Worm (Caenorhabditis elegans) whole organism, L3 larva: ENCODE data around the gene F56B3.6.
"Not testable (repeated sequence)": the region's sequence is repeated elsewhere in the genome, so short reads cannot be mapped to it uniquely, and the experiment has no call there.

Experiments
- R02D3.7 ChIP-seq: fragments of 150-350 bp; optimal IDR thresholded peaks from 2 replicates; lab custom pipeline; 2014; ENCODE audit warnings: missing biosample characterization, missing genetic modification characterization
- ZK546.5 ChIP-seq: sonication (generic microtip); optimal IDR thresholded peaks from 2 replicates; lab custom pipeline; 2017; ENCODE audit warnings: missing biosample characterization, missing genetic modification characterization
- ama-1 ChIP-seq: fragments of 150-350 bp; optimal IDR thresholded peaks from 2 replicates; lab custom pipeline; 2018
- ceh-16 ChIP-seq: sonication (generic microtip); optimal IDR thresholded peaks from 2 replicates; lab custom pipeline; 2017; ENCODE audit warnings: missing biosample characterization, missing genetic modification characterization
- ceh-28 ChIP-seq: fragments of 150-350 bp; optimal IDR thresholded peaks from 2 replicates; lab custom pipeline; 2014; ENCODE audit warnings: missing biosample characterization, missing genetic modification reagents, missing genetic modification characterization
- ceh-82 ChIP-seq: fragments of 150-350 bp; optimal IDR thresholded peaks from 2 replicates; lab custom pipeline; 2014; ENCODE audit warnings: missing biosample characterization, missing genetic modification characterization
- daf-12 ChIP-seq: fragments of 150-350 bp; optimal IDR thresholded peaks from 2 replicates; lab custom pipeline; 2014; ENCODE audit warnings: missing biosample characterization, missing genetic modification reagents, missing genetic modification characterization
- egl-27 ChIP-seq: sonication (generic microtip); optimal IDR thresholded peaks from 4 replicates; lab custom pipeline; 2017; ENCODE audit warnings: missing biosample characterization, missing genetic modification reagents, missing genetic modification characterization
- elt-1 ChIP-seq: fragments of 150-350 bp; optimal IDR thresholded peaks from 2 replicates; lab custom pipeline; 2014; ENCODE audit warnings: missing biosample characterization, missing genetic modification characterization
- eor-1 ChIP-seq, 2 experiments: fragments of 150-350 bp; optimal IDR thresholded peaks; 2 replicates each; lab custom pipeline; 2014 to 2018; ENCODE audit warnings: missing biosample characterization in 2 of 2, missing genetic modification characterization in 2 of 2
- hmg-11 ChIP-seq: sonication (generic microtip); optimal IDR thresholded peaks from 2 replicates; lab custom pipeline; 2016; ENCODE audit warnings: missing genetic modification characterization, missing compliant biosample characterization
- jun-1 ChIP-seq: fragments of 150-350 bp; optimal IDR thresholded peaks from 2 replicates; lab custom pipeline; 2014; ENCODE audit warnings: missing biosample characterization, missing genetic modification reagents, missing genetic modification characterization
- lin-15B ChIP-seq: fragments of 150-350 bp; optimal IDR thresholded peaks from 2 replicates; lab custom pipeline; 2014; ENCODE audit warnings: missing biosample characterization, missing genetic modification characterization
- lin-39 ChIP-seq: fragments of 150-350 bp; optimal IDR thresholded peaks from 2 replicates; lab custom pipeline; 2018; ENCODE audit warnings: missing biosample characterization, missing genetic modification reagents, missing genetic modification characterization
- lsy-12 ChIP-seq: sonication (generic microtip); optimal IDR thresholded peaks from 2 replicates; lab custom pipeline; 2016; ENCODE audit warnings: mild to moderate bottlenecking, missing genetic modification characterization, missing compliant biosample characterization
- mdl-1 ChIP-seq: fragments of 150-350 bp; optimal IDR thresholded peaks from 2 replicates; lab custom pipeline; 2014; ENCODE audit warnings: missing biosample characterization, missing genetic modification characterization
- mml-1 ChIP-seq: fragments of 150-350 bp; sonication (generic microtip); optimal IDR thresholded peaks from 3 replicates; lab custom pipeline; 2014; ENCODE audit warnings: missing biosample characterization, missing genetic modification characterization
- nfya-1 ChIP-seq: sonication (generic microtip); optimal IDR thresholded peaks from 2 replicates; lab custom pipeline; 2017; ENCODE audit warnings: missing genetic modification characterization, mild to moderate bottlenecking, missing compliant biosample characterization, antibody characterized with exemption, moderate library complexity; ENCODE audit not compliant: insufficient read depth
- nhr-11 ChIP-seq: fragments of 150-350 bp; optimal IDR thresholded peaks from 2 replicates; lab custom pipeline; 2014; ENCODE audit warnings: missing biosample characterization, missing genetic modification characterization
- nhr-12 ChIP-seq: fragments of 150-350 bp; optimal IDR thresholded peaks from 2 replicates; lab custom pipeline; 2014; ENCODE audit warnings: missing biosample characterization, missing genetic modification characterization
- nhr-23 ChIP-seq: fragments of 150-350 bp; optimal IDR thresholded peaks from 2 replicates; lab custom pipeline; 2014; ENCODE audit warnings: missing biosample characterization, missing genetic modification reagents, missing genetic modification characterization
- nhr-237 ChIP-seq: fragments of 150-350 bp; optimal IDR thresholded peaks from 2 replicates; lab custom pipeline; 2014; ENCODE audit warnings: missing biosample characterization, missing genetic modification characterization
- nhr-25 ChIP-seq: sonication (generic microtip); optimal IDR thresholded peaks from 2 replicates; lab custom pipeline; 2017; ENCODE audit warnings: missing biosample characterization, missing genetic modification characterization
- nhr-43 ChIP-seq: sonication (generic microtip); optimal IDR thresholded peaks from 2 replicates; lab custom pipeline; 2016; ENCODE audit warnings: mild to moderate bottlenecking, missing genetic modification characterization, missing compliant biosample characterization; ENCODE audit not compliant: poor library complexity, severe bottlenecking
- pha-4 ChIP-seq: fragments of 150-350 bp; optimal IDR thresholded peaks from 2 replicates; lab custom pipeline; 2014; ENCODE audit warnings: missing biosample characterization, missing genetic modification reagents, missing genetic modification characterization
- pqm-1 ChIP-seq: fragments of 150-350 bp; optimal IDR thresholded peaks from 2 replicates; lab custom pipeline; 2017; ENCODE audit warnings: missing biosample characterization, missing genetic modification characterization, inconsistent platforms
- sea-2 ChIP-seq: fragments of 150-350 bp; sonication (generic microtip); optimal IDR thresholded peaks from 4 replicates; lab custom pipeline; 2014; ENCODE audit warnings: missing biosample characterization, missing genetic modification reagents, missing genetic modification characterization
- snpc-4 ChIP-seq: fragments of 150-350 bp; optimal IDR thresholded peaks from 2 replicates; lab custom pipeline; 2014; ENCODE audit warnings: missing biosample characterization, missing genetic modification characterization
- tbx-2 ChIP-seq: sonication (generic microtip); optimal IDR thresholded peaks from 2 replicates; lab custom pipeline; 2016; ENCODE audit warnings: mild to moderate bottlenecking, missing genetic modification characterization, missing compliant biosample characterization
- unc-39 ChIP-seq: sonication (generic microtip); optimal IDR thresholded peaks from 4 replicates; lab custom pipeline; 2017; ENCODE audit warnings: missing biosample characterization, missing genetic modification characterization
- unc-62 ChIP-seq: fragments of 150-350 bp; sonication (generic microtip); optimal IDR thresholded peaks from 4 replicates; lab custom pipeline; 2014; ENCODE audit warnings: missing biosample characterization, missing genetic modification reagents, missing genetic modification characterization
- zag-1 ChIP-seq: fragments of 150-350 bp; optimal IDR thresholded peaks from 2 replicates; lab custom pipeline; 2014; ENCODE audit warnings: missing biosample characterization, missing genetic modification characterization
- ztf-11 ChIP-seq: fragments of 150-350 bp; optimal IDR thresholded peaks from 2 replicates; lab custom pipeline; 2014; ENCODE audit warnings: missing biosample characterization, missing genetic modification characterization

Gene F56B3.6

ce11 chrIV:762486-763376 is 25.1 kb upstream of the F56B3.6 start:
- no peak for TF ChIP-seq ceh-16
- TF ChIP-seq nhr-11 (tag; lab: Kevin White, UChicago) = no peak
- TF ChIP-seq nhr-12 (tag; lab: Kevin White, UChicago) = no peak
- no peak for TF ChIP-seq ztf-11

ce11 chrIV:763377-764063 is 24.3 kb upstream of the F56B3.6 start, which contains the start of gene col-103:
Gene col-103, minus strand, starts transcription at chrIV:763678.
- TF ChIP-seq ZK546.5 (tag; lab: Kevin White, UChicago) = no peak
- TF ChIP-seq nhr-11 (tag; lab: Kevin White, UChicago) = no peak
- TF ChIP-seq nhr-23 (tag; lab: Kevin White, UChicago) = peak; percentile 23
- TF ChIP-seq ama-1 = peak; percentile 88
- no peak for TF ChIP-seq lsy-12 (tag; lab: Kevin White, UChicago)
- TF ChIP-seq mml-1 (tag; lab: Kevin White, UChicago) = no peak
- TF ChIP-seq hmg-11 (tag; lab: Kevin White, UChicago) = no peak
- peak; percentile 14 for TF ChIP-seq unc-62 (GFP tag; lab: Kevin White, UChicago)
- no peak for TF ChIP-seq nhr-25 (tag; lab: Kevin White, UChicago)

- TF ChIP-seq nhr-12 (tag; lab: Kevin White, UChicago) = no peak
- no peak for TF ChIP-seq lin-15B (tag; lab: Kevin White, UChicago)
- TF ChIP-seq nhr-23 (tag; lab: Kevin White, UChicago) = peak; percentile 50
- TF ChIP-seq nfya-1 (tag; lab: Kevin White, UChicago) = no peak
- TF ChIP-seq lsy-12 (tag; lab: Kevin White, UChicago) = no peak
- TF ChIP-seq ceh-28 (tag; lab: Kevin White, UChicago) = peak; percentile 43
- no peak for TF ChIP-seq zag-1 (tag; lab: Kevin White, UChicago)
- TF ChIP-seq elt-1 = no peak
- TF ChIP-seq unc-39 (tag; lab: Kevin White, UChicago) = no peak
- TF ChIP-seq lin-39 (tag; lab: Kevin White, UChicago) = no peak
- no peak for TF ChIP-seq pqm-1 (tag; lab: Kevin White, UChicago)
- TF ChIP-seq hmg-11 (tag; lab: Kevin White, UChicago) = peak; percentile 12
- no peak for TF ChIP-seq ceh-16
Observed at ce11 chrIV:768312-768711, 19.5 kb upstream of the F56B3.6 start, which contains the start of gene F56B3.2. Gene F56B3.2, minus strand, starts transcription at chrIV:768584.

- not testable (repeated sequence) for TF ChIP-seq daf-12; jun-1 (tag; lab: Kevin White, UChicago); egl-27
Observed at ce11 chrIV:771061-771460, 16.8 kb upstream of the F56B3.6 start, which contains the start of gene F56B3.9. Gene F56B3.9, plus strand, starts transcription at chrIV:771361.

- TF ChIP-seq pha-4 (tag; lab: Kevin White, UChicago) (no peak), ztf-11 (no peak), lin-15B (tag; lab: Kevin White, UChicago) (peak; percentile 58)
- TF ChIP-seq, all 47 proteins: peak for 1
Observed at ce11 chrIV:772931-773330, 14.9 kb upstream of the F56B3.6 start, which contains the start of gene mrpl-2. Gene mrpl-2, plus strand, starts transcription at chrIV:773237.

- TF ChIP-seq sea-2 (GFP tag; lab: Kevin White, UChicago) (no peak), nhr-237 (tag; lab: Kevin White, UChicago) (no peak), nhr-23 (tag; lab: Kevin White, UChicago) (no peak), snpc-4 (tag; lab: Kevin White, UChicago) (no peak), ceh-82 (tag; lab: Kevin White, UChicago) (no peak), nhr-12 (tag; lab: Kevin White, UChicago) (no peak), R02D3.7 (tag; lab: Kevin White, UChicago) (no peak), tbx-2 (no peak), nhr-43 (tag; lab: Kevin White, UChicago) (no peak), pha-4 (tag; lab: Kevin White, UChicago) (no peak), mdl-1 (tag; lab: Kevin White, UChicago) (no peak), ama-1 (no peak), eor-1 (tag; optimal IDR thresholded peaks at IDR 0.05; lab: Kevin White, UChicago) (no peak)
Observed at ce11 chrIV:773580-773979, 14.3 kb upstream of the F56B3.6 start.
